Worm (Caenorhabditis elegans) whole organism, L3 larva: ENCODE data around the gene C13C4.7.

Source experiments
- ZK546.5 ChIP-seq: sonication (generic microtip); optimal IDR thresholded peaks from 2 replicates; lab custom pipeline; 2017; ENCODE audit warnings: missing biosample characterization, missing genetic modification characterization
- aly-2 ChIP-seq: fragments of 150-350 bp; optimal IDR thresholded peaks from 2 replicates; lab custom pipeline; 2014; ENCODE audit warnings: missing biosample characterization, missing genetic modification characterization
- ceh-16 ChIP-seq: sonication (generic microtip); optimal IDR thresholded peaks from 2 replicates; lab custom pipeline; 2017; ENCODE audit warnings: missing biosample characterization, missing genetic modification characterization
- ceh-28 ChIP-seq: fragments of 150-350 bp; optimal IDR thresholded peaks from 2 replicates; lab custom pipeline; 2014; ENCODE audit warnings: missing biosample characterization, missing genetic modification reagents, missing genetic modification characterization
- ceh-82 ChIP-seq: fragments of 150-350 bp; optimal IDR thresholded peaks from 2 replicates; lab custom pipeline; 2014; ENCODE audit warnings: missing biosample characterization, missing genetic modification characterization
- ceh-9 ChIP-seq: sonication (generic microtip); optimal IDR thresholded peaks from 2 replicates; lab custom pipeline; 2018; ENCODE audit warnings: missing biosample characterization, missing genetic modification characterization
- daf-12 ChIP-seq: fragments of 150-350 bp; optimal IDR thresholded peaks from 2 replicates; lab custom pipeline; 2014; ENCODE audit warnings: missing biosample characterization, missing genetic modification reagents, missing genetic modification characterization
- egl-27 ChIP-seq: sonication (generic microtip); optimal IDR thresholded peaks from 4 replicates; lab custom pipeline; 2017; ENCODE audit warnings: missing biosample characterization, missing genetic modification reagents, missing genetic modification characterization
- egl-5 ChIP-seq: fragments of 150-350 bp; optimal IDR thresholded peaks from 2 replicates; lab custom pipeline; 2017; ENCODE audit warnings: missing biosample characterization, missing genetic modification reagents, missing genetic modification characterization, inconsistent platforms
- elt-1 ChIP-seq: fragments of 150-350 bp; optimal IDR thresholded peaks from 2 replicates; lab custom pipeline; 2014; ENCODE audit warnings: missing biosample characterization, missing genetic modification characterization
- elt-2 ChIP-seq: sonication (generic microtip); optimal IDR thresholded peaks from 2 replicates; lab custom pipeline; 2016; ENCODE audit warnings: missing genetic modification reagents, mild to moderate bottlenecking, missing genetic modification characterization, missing compliant biosample characterization
- elt-3 ChIP-seq, 3 experiments: fragments of 150-350 bp in 1 of 3; sonication (generic microtip) in 2 of 3; optimal IDR thresholded peaks; 2 replicates in 2 of 3; 4 replicates in 1 of 3; lab custom pipeline; 2014 to 2017; ENCODE audit warnings: missing biosample characterization in 3 of 3, missing genetic modification characterization in 3 of 3
- eor-1 ChIP-seq, 2 experiments: fragments of 150-350 bp; optimal IDR thresholded peaks; 2 replicates each; lab custom pipeline; 2014 to 2018; ENCODE audit warnings: missing biosample characterization in 2 of 2, missing genetic modification characterization in 2 of 2
- fkh-2 ChIP-seq: fragments of 150-350 bp; optimal IDR thresholded peaks from 2 replicates; lab custom pipeline; 2014; ENCODE audit warnings: missing biosample characterization, missing genetic modification reagents, missing genetic modification characterization
- fos-1 ChIP-seq: fragments of 150-350 bp; optimal IDR thresholded peaks from 2 replicates; lab custom pipeline; 2014; ENCODE audit warnings: missing biosample characterization, missing genetic modification characterization
- hmg-11 ChIP-seq: sonication (generic microtip); optimal IDR thresholded peaks from 2 replicates; lab custom pipeline; 2016; ENCODE audit warnings: missing genetic modification characterization, missing compliant biosample characterization
- jun-1 ChIP-seq: fragments of 150-350 bp; optimal IDR thresholded peaks from 2 replicates; lab custom pipeline; 2014; ENCODE audit warnings: missing biosample characterization, missing genetic modification reagents, missing genetic modification characterization
- lin-15B ChIP-seq: fragments of 150-350 bp; optimal IDR thresholded peaks from 2 replicates; lab custom pipeline; 2014; ENCODE audit warnings: missing biosample characterization, missing genetic modification characterization
- lin-39 ChIP-seq: fragments of 150-350 bp; optimal IDR thresholded peaks from 2 replicates; lab custom pipeline; 2018; ENCODE audit warnings: missing biosample characterization, missing genetic modification reagents, missing genetic modification characterization
- lsy-12 ChIP-seq: sonication (generic microtip); optimal IDR thresholded peaks from 2 replicates; lab custom pipeline; 2016; ENCODE audit warnings: mild to moderate bottlenecking, missing genetic modification characterization, missing compliant biosample characterization
- mdl-1 ChIP-seq: fragments of 150-350 bp; optimal IDR thresholded peaks from 2 replicates; lab custom pipeline; 2014; ENCODE audit warnings: missing biosample characterization, missing genetic modification characterization
- nfya-1 ChIP-seq: sonication (generic microtip); optimal IDR thresholded peaks from 2 replicates; lab custom pipeline; 2017; ENCODE audit warnings: missing genetic modification characterization, mild to moderate bottlenecking, missing compliant biosample characterization, antibody characterized with exemption, moderate library complexity; ENCODE audit not compliant: insufficient read depth
- nhr-11 ChIP-seq: fragments of 150-350 bp; optimal IDR thresholded peaks from 2 replicates; lab custom pipeline; 2014; ENCODE audit warnings: missing biosample characterization, missing genetic modification characterization
- nhr-12 ChIP-seq: fragments of 150-350 bp; optimal IDR thresholded peaks from 2 replicates; lab custom pipeline; 2014; ENCODE audit warnings: missing biosample characterization, missing genetic modification characterization
- nhr-25 ChIP-seq: sonication (generic microtip); optimal IDR thresholded peaks from 2 replicates; lab custom pipeline; 2017; ENCODE audit warnings: missing biosample characterization, missing genetic modification characterization
- nhr-28 ChIP-seq: fragments of 150-350 bp; optimal IDR thresholded peaks from 2 replicates; lab custom pipeline; 2014; ENCODE audit warnings: missing biosample characterization, missing genetic modification characterization
- nhr-43 ChIP-seq: sonication (generic microtip); optimal IDR thresholded peaks from 2 replicates; lab custom pipeline; 2016; ENCODE audit warnings: mild to moderate bottlenecking, missing genetic modification characterization, missing compliant biosample characterization; ENCODE audit not compliant: poor library complexity, severe bottlenecking
- nhr-76 ChIP-seq: fragments of 150-350 bp; sonication (generic microtip); optimal IDR thresholded peaks from 5 replicates; lab custom pipeline; 2014; ENCODE audit warnings: missing biosample characterization, missing genetic modification characterization
- pha-4 ChIP-seq: fragments of 150-350 bp; optimal IDR thresholded peaks from 2 replicates; lab custom pipeline; 2014; ENCODE audit warnings: missing biosample characterization, missing genetic modification reagents, missing genetic modification characterization
- pqm-1 ChIP-seq: fragments of 150-350 bp; optimal IDR thresholded peaks from 2 replicates; lab custom pipeline; 2017; ENCODE audit warnings: missing biosample characterization, missing genetic modification characterization, inconsistent platforms
- sea-2 ChIP-seq: fragments of 150-350 bp; sonication (generic microtip); optimal IDR thresholded peaks from 4 replicates; lab custom pipeline; 2014; ENCODE audit warnings: missing biosample characterization, missing genetic modification reagents, missing genetic modification characterization
- snpc-4 ChIP-seq: fragments of 150-350 bp; optimal IDR thresholded peaks from 2 replicates; lab custom pipeline; 2014; ENCODE audit warnings: missing biosample characterization, missing genetic modification characterization
- tbx-2 ChIP-seq: sonication (generic microtip); optimal IDR thresholded peaks from 2 replicates; lab custom pipeline; 2016; ENCODE audit warnings: mild to moderate bottlenecking, missing genetic modification characterization, missing compliant biosample characterization
- unc-39 ChIP-seq: sonication (generic microtip); optimal IDR thresholded peaks from 4 replicates; lab custom pipeline; 2017; ENCODE audit warnings: missing biosample characterization, missing genetic modification characterization
- zag-1 ChIP-seq: fragments of 150-350 bp; optimal IDR thresholded peaks from 2 replicates; lab custom pipeline; 2014; ENCODE audit warnings: missing biosample characterization, missing genetic modification characterization
- ztf-11 ChIP-seq: fragments of 150-350 bp; optimal IDR thresholded peaks from 2 replicates; lab custom pipeline; 2014; ENCODE audit warnings: missing biosample characterization, missing genetic modification characterization
- ztf-4 ChIP-seq: fragments of 150-350 bp; optimal IDR thresholded peaks from 2 replicates; lab custom pipeline; 2014; ENCODE audit warnings: missing biosample characterization, missing genetic modification characterization

C13C4.7 gene

DNA sequence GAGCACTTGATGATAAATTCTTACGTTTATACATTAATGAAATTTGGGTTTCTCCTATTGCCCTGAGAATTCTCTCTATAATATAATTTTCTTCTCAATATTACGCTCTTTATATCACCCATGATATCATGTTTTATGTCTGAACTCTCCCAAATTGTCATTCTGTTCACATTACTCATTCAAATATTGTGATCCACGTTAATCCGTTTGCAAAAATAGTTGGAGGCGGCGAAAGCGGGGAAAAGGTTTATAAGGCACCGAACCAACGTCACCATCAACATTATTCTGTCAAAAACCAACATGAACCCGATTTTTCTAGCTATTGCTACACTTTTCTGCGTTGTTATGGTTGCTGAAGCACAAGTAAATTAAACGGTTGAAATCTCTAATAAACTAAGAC lies 32.6 kb upstream of the C13C4.7 start, which contains the start of gene C27A7.8:
Gene C27A7.8, plus strand, starts transcription at position 301 of the 400 bp plus-strand sequence.
- TF ChIP-seq pqm-1 (tag; lab: Kevin White, UChicago) = no peak
- no peak for TF ChIP-seq elt-3 (tag; optimal IDR thresholded peaks at IDR 0.05; lab: Kevin White, UChicago)
- TF ChIP-seq tbx-2 (tag; lab: Kevin White, UChicago) = no peak
- no peak for TF ChIP-seq eor-1 (tag; optimal IDR thresholded peaks at IDR 0.05; lab: Kevin White, UChicago)
- TF ChIP-seq jun-1 = no peak
- no peak for TF ChIP-seq ceh-9
- no peak for TF ChIP-seq nhr-43 (tag; lab: Kevin White, UChicago)
- no peak for TF ChIP-seq lin-39
- no peak for TF ChIP-seq fos-1
- TF ChIP-seq nhr-12 (tag; lab: Kevin White, UChicago) = no peak
- no peak for TF ChIP-seq nhr-11
- TF ChIP-seq egl-27 (tag; lab: Kevin White, UChicago) = no peak
- TF ChIP-seq daf-12 = no peak
- no peak for TF ChIP-seq lin-15B (tag; lab: Kevin White, UChicago)
- TF ChIP-seq nhr-76 (tag; lab: Kevin White, UChicago) = no peak
- TF ChIP-seq sea-2 (GFP tag; lab: Kevin White, UChicago) = no peak
- TF ChIP-seq zag-1 (tag; lab: Kevin White, UChicago) = no peak
- TF ChIP-seq hmg-11 (tag; lab: Kevin White, UChicago) = no peak
- TF ChIP-seq, all 47 proteins: peak for 0

DNA sequence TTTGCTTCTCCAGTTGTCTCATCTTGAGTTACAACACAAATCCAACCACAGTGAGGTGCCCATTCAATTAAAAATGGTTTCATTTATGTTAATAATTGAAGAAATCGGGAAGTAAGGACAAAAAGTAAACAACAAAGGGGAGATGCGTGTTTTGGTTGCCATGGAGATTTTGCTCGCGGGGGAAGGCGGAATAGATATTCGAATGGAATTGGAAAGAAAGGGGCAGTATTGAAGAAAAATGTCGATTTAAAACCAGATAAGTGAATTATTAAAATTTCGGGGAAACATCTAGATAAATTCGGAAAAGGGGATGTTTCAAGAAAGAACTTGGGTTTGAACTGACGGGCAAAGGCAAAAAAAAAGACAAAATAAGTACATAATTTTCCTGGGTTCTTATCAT lies 30.3 kb upstream of the C13C4.7 start, which contains the start of gene che-11:
Gene che-11, minus strand, starts transcription at position 101 of the 400 bp plus-strand sequence.
- TF ChIP-seq snpc-4 (tag; lab: Kevin White, UChicago) (no peak), ztf-11 (no peak), sea-2 (GFP tag; lab: Kevin White, UChicago) (no peak), fkh-2 (tag; lab: Kevin White, UChicago) (no peak), lin-15B (tag; lab: Kevin White, UChicago) (no peak), elt-1 (tag; lab: Kevin White, UChicago) (no peak), zag-1 (tag; lab: Kevin White, UChicago) (no peak)
- TF ChIP-seq, all 47 proteins: peak for 0

DNA sequence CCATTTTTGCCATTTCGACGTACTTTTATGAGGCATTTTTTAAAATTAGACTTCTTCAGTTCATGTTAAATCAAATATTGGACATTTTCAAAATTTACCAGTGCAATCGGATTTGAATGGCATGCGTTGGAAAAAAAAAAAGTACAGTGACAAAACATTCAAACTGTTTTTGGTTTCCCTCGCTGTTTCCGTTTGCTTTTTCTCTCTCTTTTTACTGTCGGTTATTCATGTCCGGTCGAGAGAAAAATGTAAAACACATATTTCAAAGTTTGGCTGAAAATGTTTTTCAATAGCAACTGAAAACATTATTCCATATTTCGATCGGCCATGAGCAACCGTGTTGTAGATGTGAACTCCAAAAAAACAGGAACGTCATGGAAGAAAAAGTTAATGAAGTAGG lies 20.3 kb upstream of the C13C4.7 start, which contains the start of gene C27A7.3:
Gene C27A7.3, plus strand, starts transcription at position 301 of the 400 bp plus-strand sequence.
- TF ChIP-seq elt-3 (tag; optimal IDR thresholded peaks at IDR 0.05; lab: Kevin White, UChicago) (no peak), eor-1 (tag; optimal IDR thresholded peaks at IDR 0.05; lab: Kevin White, UChicago) (no peak), ztf-4 (tag; lab: Kevin White, UChicago) (no peak), ZK546.5 (no peak), ztf-11 (no peak), lsy-12 (tag; lab: Kevin White, UChicago) (no peak), aly-2 (tag; lab: Kevin White, UChicago) (no peak), pha-4 (tag; lab: Kevin White, UChicago) (no peak), nhr-11 (no peak), jun-1 (no peak), nhr-25 (tag; lab: Kevin White, UChicago) (no peak), ceh-16 (tag; lab: Kevin White, UChicago) (no peak), nfya-1 (tag; lab: Kevin White, UChicago) (no peak), egl-27 (tag; lab: Kevin White, UChicago) (no peak), nhr-28 (tag; lab: Kevin White, UChicago) (no peak), ceh-28 (no peak), nhr-43 (tag; lab: Kevin White, UChicago) (no peak), fos-1 (no peak)
- TF ChIP-seq, all 47 proteins: peak for 0

- TF ChIP-seq nhr-12 (tag; lab: Kevin White, UChicago) (no peak), nhr-11 (no peak), ceh-82 (tag; lab: Kevin White, UChicago) (no peak), lin-39 (no peak), fkh-2 (tag; lab: Kevin White, UChicago) (no peak), unc-39 (tag; lab: Kevin White, UChicago) (no peak), mdl-1 (no peak), tbx-2 (tag; lab: Kevin White, UChicago) (no peak), elt-2 (tag; lab: Kevin White, UChicago) (no peak), egl-5 (no peak), daf-12 (no peak), ztf-4 (tag; lab: Kevin White, UChicago) (no peak)
Observed at ce11 chrV:12137942-12138341, 17.7 kb upstream of the C13C4.7 start.
